Fruit fly (Drosophila melanogaster) whole organism, pupa: ENCODE results near the gene CG7025.

Experiments
- CG10348 ChIP-seq: fragments of 200-800 bp; sonication (Bioruptor generic); IDR thresholded peaks from 2 replicates; pipeline ENCODE4 v1.3.6; 2022; ENCODE audit warnings: missing biosample characterization, missing genetic modification characterization
- CG12605 ChIP-seq: fragments of 200-800 bp; sonication (Bioruptor generic); IDR thresholded peaks from 2 replicates; pipeline ENCODE4 v1.3.6; 2022; ENCODE audit warnings: missing biosample characterization, missing genetic modification characterization
- CG13204 ChIP-seq: fragments of 200-800 bp; sonication (Bioruptor generic); optimal IDR thresholded peaks from 2 replicates; lab custom pipeline; 2018; ENCODE audit warnings: missing biosample characterization, mild to moderate bottlenecking, missing genetic modification characterization, moderate library complexity
- CG14655 ChIP-seq: fragments of 200-800 bp; sonication (Bioruptor generic); optimal IDR thresholded peaks from 3 replicates; lab custom pipeline; 2017; ENCODE audit warnings: mild to moderate bottlenecking, missing biosample characterization, missing genetic modification reagents, missing genetic modification characterization
- CG15710 ChIP-seq: fragments of 200-800 bp; sonication (Bioruptor generic); optimal IDR thresholded peaks from 2 replicates; lab custom pipeline; 2018; ENCODE audit warnings: missing biosample characterization, mild to moderate bottlenecking, missing genetic modification characterization, moderate library complexity
- CG17806 ChIP-seq: fragments of 200-800 bp; sonication (Bioruptor generic); optimal IDR thresholded peaks from 2 replicates; lab custom pipeline; 2018; ENCODE audit warnings: missing biosample characterization, mild to moderate bottlenecking, missing genetic modification characterization, moderate library complexity
- CG32121 ChIP-seq: fragments of 200-800 bp; sonication (Bioruptor generic); IDR thresholded peaks from 2 replicates; pipeline ENCODE4 v1.3.6; 2022; ENCODE audit warnings: missing biosample characterization, missing genetic modification characterization
- CG34367 ChIP-seq: fragments of 200-800 bp; sonication (Bioruptor generic); optimal IDR thresholded peaks from 2 replicates; lab custom pipeline; 2018; ENCODE audit warnings: missing biosample characterization, mild to moderate bottlenecking, missing genetic modification characterization
- CG4496 ChIP-seq: fragments of 200-800 bp; sonication (Bioruptor generic); IDR thresholded peaks from 3 replicates; pipeline ENCODE4 v1.3.6; 2022; ENCODE audit warnings: missing biosample characterization, missing genetic modification characterization
- CG8159 ChIP-seq: fragments of 200-800 bp; sonication (Bioruptor generic); optimal IDR thresholded peaks from 3 replicates; lab custom pipeline; 2018; ENCODE audit warnings: missing biosample characterization, mild to moderate bottlenecking, missing genetic modification characterization, moderate library complexity
- CG8301 ChIP-seq: fragments of 200-800 bp; sonication (Bioruptor generic); optimal IDR thresholded peaks from 2 replicates; lab custom pipeline; 2018; ENCODE audit warnings: missing biosample characterization, mild to moderate bottlenecking, missing genetic modification characterization
- CG9948 ChIP-seq: fragments of 200-800 bp; sonication (Bioruptor generic); optimal IDR thresholded peaks from 2 replicates; lab custom pipeline; 2018; ENCODE audit warnings: missing biosample characterization, mild to moderate bottlenecking, missing genetic modification characterization, moderate library complexity
- D1 ChIP-seq: fragments of 200-800 bp; sonication (Bioruptor generic); optimal IDR thresholded peaks from 2 replicates; lab custom pipeline; 2018; ENCODE audit warnings: missing biosample characterization, mild to moderate bottlenecking, missing genetic modification characterization, moderate library complexity
- EcR ChIP-seq: fragments of 200-800 bp; sonication (Bioruptor generic); optimal IDR thresholded peaks from 3 replicates; lab custom pipeline; 2019; ENCODE audit warnings: missing biosample characterization, missing genetic modification characterization, mild to moderate bottlenecking, moderate library complexity, missing genetic modification reagents
- Ets98B ChIP-seq: fragments of 200-800 bp; sonication (Bioruptor generic); IDR thresholded peaks from 2 replicates; pipeline ENCODE4 v1.3.6; 2022; ENCODE audit warnings: missing biosample characterization, missing genetic modification characterization
- Pif1A ChIP-seq: fragments of 200-800 bp; sonication (Bioruptor generic); optimal IDR thresholded peaks from 3 replicates; lab custom pipeline; 2016; ENCODE audit warnings: missing biosample characterization, missing genetic modification characterization
- Pif1B ChIP-seq: fragments of 200-800 bp; sonication (Bioruptor generic); optimal IDR thresholded peaks from 3 replicates; lab custom pipeline; 2016; ENCODE audit warnings: missing biosample characterization, missing genetic modification characterization
- Snoo ChIP-seq: fragments of 200-800 bp; sonication (Bioruptor generic); optimal IDR thresholded peaks from 3 replicates; lab custom pipeline; 2017; ENCODE audit warnings: missing biosample characterization, mild to moderate bottlenecking, missing genetic modification characterization, inconsistent platforms
- fd96Ca ChIP-seq: fragments of 200-800 bp; sonication (Bioruptor generic); IDR thresholded peaks from 3 replicates; pipeline ENCODE4 v1.3.6; 2022; ENCODE audit warnings: missing biosample characterization, missing genetic modification characterization
- gl ChIP-seq: fragments of 200-800 bp; sonication (Bioruptor generic); optimal IDR thresholded peaks from 2 replicates; lab custom pipeline; 2018; ENCODE audit warnings: missing biosample characterization, mild to moderate bottlenecking, missing genetic modification characterization
- rn ChIP-seq: fragments of 200-800 bp; sonication (Bioruptor generic); IDR thresholded peaks from 2 replicates; pipeline ENCODE4 v1.3.6; 2022; ENCODE audit warnings: missing biosample characterization, missing genetic modification characterization

CG7025 gene

dm6 chr2L:7702383-7703188 is 10.1 kb upstream of the CG7025 start, which contains the start of gene Tep3:
Gene Tep3 (plus strand): TSS chr2L:7702805.
- no peak for TF ChIP-seq CG10348 (GFP tag; lab: Robert Waterston, UW)
- no peak for TF ChIP-seq EcR (GFP tag; lab: Kevin White, UChicago)
- TF ChIP-seq CG13204 (GFP tag; lab: Kevin White, UChicago) = no peak
- TF ChIP-seq CG12605 (GFP tag; lab: Robert Waterston, UW) = no peak
- peak; percentile 27 for TF ChIP-seq CG34367 (tag; lab: Kevin White, UChicago)
- TF ChIP-seq Pif1A = no peak
- no peak; the same call in 2 of the 3 replicates for TF ChIP-seq CG4496 (GFP tag; lab: Robert Waterston, UW)
- TF ChIP-seq CG15710 = peak; percentile 28
- TF ChIP-seq Pif1B (GFP tag; lab: Kevin White, UChicago) = peak; percentile 61
- peak; percentile 39; the same call in 1 of the 2 replicates for TF ChIP-seq rn (GFP tag; lab: Robert Waterston, UW)
- TF ChIP-seq D1 = peak; percentile 79
- peak; percentile 51 for TF ChIP-seq CG17806 (tag; lab: Kevin White, UChicago)
- no peak for TF ChIP-seq CG9948 (tag; lab: Kevin White, UChicago)
- no peak for TF ChIP-seq Snoo (tag; lab: Kevin White, UChicago)
- peak; percentile 16; the same call in 1 of the 2 replicates for TF ChIP-seq CG32121 (GFP tag; lab: Robert Waterston, UW)
- no peak for TF ChIP-seq fd96Ca (GFP tag; lab: Robert Waterston, UW)
- peak; percentile 48 for TF ChIP-seq CG8301
- 0 out of 2 replicates have a peak, but pooled peaks have one; percentile 29 for TF ChIP-seq Ets98B
- peak; percentile 64 for TF ChIP-seq CG8159
- TF ChIP-seq CG14655 (GFP tag; lab: Kevin White, UChicago) = peak; percentile 58
- no peak for TF ChIP-seq gl

- TF ChIP-seq CG4496 (GFP tag; lab: Robert Waterston, UW) = 0 out of 3 replicates have a peak, but pooled peaks have one; percentile 38
- peak; percentile 19 for TF ChIP-seq EcR (GFP tag; lab: Kevin White, UChicago)
- no peak for TF ChIP-seq rn (GFP tag; lab: Robert Waterston, UW)
- TF ChIP-seq, all 21 proteins: peak for 2
Measured at dm6 chr2L:7701417-7701816, 8.9 kb upstream of the CG7025 start, which contains the start of gene Tep2. Gene Tep2 (minus strand): TSS chr2L:7701601.

- TF ChIP-seq Ets98B (no peak), CG32121 (GFP tag; lab: Robert Waterston, UW) (no peak), CG4496 (GFP tag; lab: Robert Waterston, UW) (no peak), CG10348 (GFP tag; lab: Robert Waterston, UW) (no peak), CG12605 (GFP tag; lab: Robert Waterston, UW) (no peak), CG34367 (tag; lab: Kevin White, UChicago) (no peak), rn (GFP tag; lab: Robert Waterston, UW) (no peak), EcR (GFP tag; lab: Kevin White, UChicago) (no peak), CG15710 (no peak), CG13204 (GFP tag; lab: Kevin White, UChicago) (no peak), CG9948 (tag; lab: Kevin White, UChicago) (no peak), CG17806 (tag; lab: Kevin White, UChicago) (no peak), CG8301 (no peak), CG14655 (GFP tag; lab: Kevin White, UChicago) (no peak)
Measured at dm6 chr2L:7690961-7691360, 1.5 kb downstream of the CG7025 start, which contains the start of gene CG18585. Gene CG18585 (minus strand): TSS chr2L:7691061.

dm6 chr2L:7690449-7690848 is 2.0 kb downstream of the CG7025 start:
- no peak for TF ChIP-seq rn (GFP tag; lab: Robert Waterston, UW)
- no peak for TF ChIP-seq CG32121 (GFP tag; lab: Robert Waterston, UW)
- no peak for TF ChIP-seq Ets98B
- TF ChIP-seq CG17806 (tag; lab: Kevin White, UChicago) = no peak
- no peak for TF ChIP-seq CG8301
- no peak for TF ChIP-seq Snoo (tag; lab: Kevin White, UChicago)
- no peak for TF ChIP-seq CG14655 (GFP tag; lab: Kevin White, UChicago)
- TF ChIP-seq D1 = no peak
- no peak for TF ChIP-seq CG4496 (GFP tag; lab: Robert Waterston, UW)
- TF ChIP-seq CG10348 (GFP tag; lab: Robert Waterston, UW) = no peak
- TF ChIP-seq fd96Ca (GFP tag; lab: Robert Waterston, UW) = no peak
- no peak for TF ChIP-seq CG34367 (tag; lab: Kevin White, UChicago)
- no peak for TF ChIP-seq Pif1A
- TF ChIP-seq Pif1B (GFP tag; lab: Kevin White, UChicago) = no peak
- no peak for TF ChIP-seq CG15710
- TF ChIP-seq EcR (GFP tag; lab: Kevin White, UChicago) = no peak
- TF ChIP-seq gl = no peak
- no peak for TF ChIP-seq CG13204 (GFP tag; lab: Kevin White, UChicago)
- TF ChIP-seq CG9948 (tag; lab: Kevin White, UChicago) = no peak

- TF ChIP-seq CG8159 (no peak), CG8301 (no peak), CG34367 (tag; lab: Kevin White, UChicago) (no peak), CG4496 (GFP tag; lab: Robert Waterston, UW) (no peak), Pif1B (GFP tag; lab: Kevin White, UChicago) (no peak), CG13204 (GFP tag; lab: Kevin White, UChicago) (no peak), D1 (no peak), CG10348 (GFP tag; lab: Robert Waterston, UW) (no peak), CG32121 (GFP tag; lab: Robert Waterston, UW) (no peak), gl (no peak), Snoo (tag; lab: Kevin White, UChicago) (no peak), EcR (GFP tag; lab: Kevin White, UChicago) (no peak), CG9948 (tag; lab: Kevin White, UChicago) (no peak), CG12605 (GFP tag; lab: Robert Waterston, UW) (no peak), Pif1A (no peak), fd96Ca (GFP tag; lab: Robert Waterston, UW) (no peak), CG17806 (tag; lab: Kevin White, UChicago) (no peak)
Measured at dm6 chr2L:7685290-7685689, 7.2 kb downstream of the CG7025 start.
